In the genomic region with DNA sequence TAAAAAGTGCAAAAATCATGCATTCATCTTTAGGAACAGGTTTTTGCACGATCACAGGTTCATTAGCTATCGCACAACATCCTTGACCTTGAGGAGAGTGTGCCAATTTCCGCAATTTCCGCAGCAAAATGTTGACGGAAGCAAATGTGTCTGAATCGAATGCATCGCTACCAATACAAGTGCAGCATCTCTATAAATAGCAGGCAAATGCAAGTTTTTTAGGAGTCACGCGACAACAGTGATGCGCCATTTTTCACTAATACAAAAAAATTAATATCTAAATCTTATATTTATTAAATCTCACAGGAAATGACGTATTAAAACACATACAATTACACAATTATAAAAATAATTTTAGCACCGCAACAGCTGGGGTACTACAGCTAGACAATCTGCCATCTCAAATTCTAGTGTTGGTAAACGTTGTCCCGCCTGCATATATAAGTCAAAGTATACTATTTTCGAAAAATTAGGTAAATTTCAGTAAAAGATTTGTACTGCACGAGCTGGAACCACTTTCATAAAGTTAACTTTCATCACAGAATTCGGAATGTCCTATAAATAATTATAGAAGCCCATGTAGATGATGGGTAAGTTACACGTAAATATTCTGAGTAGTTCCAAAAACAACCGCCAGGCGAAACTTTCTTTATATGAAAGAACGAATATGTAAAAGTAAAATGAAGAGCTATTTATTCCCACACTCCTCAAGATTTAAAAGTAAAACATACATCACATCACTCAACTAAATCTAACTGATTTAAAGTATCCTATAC, we compare ENCODE assay signal across 5 fruit fly cellular contexts.
A peak's percentile ranks its signal among the peaks of the same experiment; 100 is the strongest.
TF ChIP-seq lines count a peak whose summit lies in the region.

A gene (minus strand): TSS at position 400 of the 776 bp plus-strand sequence.

TF ChIP-seq in whole organism, adult, 20 proteins besides CTCF, POLR2A, EP300 and RAD21 (continued from another document):
- TF ChIP-seq Mnt (GFP tag; optimal IDR thresholded peaks at IDR 0.05; lab: Kevin White, UChicago) = peak; percentile 96
- TF ChIP-seq CG33017 (tag; optimal IDR thresholded peaks at IDR 0.05; lab: Kevin White, UChicago) = peak; percentile 98
- peak; percentile 93 for TF ChIP-seq Hr96 (GFP tag; optimal IDR thresholded peaks at IDR 0.05; lab: Kevin White, UChicago)
- peak; percentile 98 for TF ChIP-seq CG7045 (GFP tag; optimal IDR thresholded peaks at IDR 0.05; lab: Kevin White, UChicago)

TF ChIP-seq in whole organism, embryonic, 481 proteins besides CTCF, POLR2A, EP300 and RAD21 (continued from another document and continues in another):
- peak; percentile 63 for TF ChIP-seq emc (GFP tag; optimal IDR thresholded peaks at IDR 0.05; lab: Kevin White, UChicago)
- TF ChIP-seq zfh2 (GFP tag; optimal IDR thresholded peaks at IDR 0.05; lab: Kevin White, UChicago) = peak; percentile 94
- TF ChIP-seq ac (GFP tag; optimal IDR thresholded peaks at IDR 0.05; lab: Kevin White, UChicago) = peak; percentile 72
- TF ChIP-seq Hr51 (GFP tag; optimal IDR thresholded peaks at IDR 0.05; lab: Kevin White, UChicago) = peak; percentile 96 to 98
- peak; percentile 95 for TF ChIP-seq croc (GFP tag; conservative IDR thresholded peaks at IDR 0.05; lab: Robert Waterston, UW)
- peak; percentile 82 for TF ChIP-seq Side (GFP tag; optimal IDR thresholded peaks at IDR 0.05; lab: Kevin White, UChicago)
- peak; percentile 83 for TF ChIP-seq CG10321 (GFP tag; IDR thresholded peaks at IDR 0.05; lab: Robert Waterston, UW)
- TF ChIP-seq HHEX (GFP tag; optimal IDR thresholded peaks at IDR 0.05; lab: Kevin White, UChicago) = peak; percentile 95
- no peak for TF ChIP-seq fru (optimal IDR thresholded peaks at IDR 0.05; lab: Kevin White, UChicago)
- peak; percentile 97 for TF ChIP-seq dimm (GFP tag; IDR thresholded peaks at IDR 0.05; lab: Robert Waterston, UW)
- TF ChIP-seq Rx (GFP tag; IDR thresholded peaks at IDR 0.05; lab: Robert Waterston, UW) = peak; percentile 98
- peak; percentile 97 for TF ChIP-seq cato (GFP tag; optimal IDR thresholded peaks at IDR 0.05; lab: Kevin White, UChicago; ENCODE audit: borderline replicate concordance)
- peak; percentile 98 for TF ChIP-seq az2 (GFP tag; optimal IDR thresholded peaks at IDR 0.05; lab: Kevin White, UChicago)
- TF ChIP-seq CG14860 (GFP tag; IDR thresholded peaks at IDR 0.05; lab: Robert Waterston, UW; ENCODE audit: partially characterized antibody) = 0 out of 3 replicates have a peak, but pooled peaks have one; percentile 48
- peak; percentile 96 for TF ChIP-seq CG2875 (GFP tag; optimal IDR thresholded peaks at IDR 0.05; lab: Kevin White, UChicago)
- TF ChIP-seq Taf1 (GFP tag; IDR thresholded peaks at IDR 0.05; lab: Robert Waterston, UW) = peak; percentile 91
- TF ChIP-seq CG1647 (GFP tag; optimal IDR thresholded peaks at IDR 0.05; lab: Kevin White, UChicago) = peak; percentile 93
- TF ChIP-seq vnd (GFP tag; IDR thresholded peaks at IDR 0.05; lab: Robert Waterston, UW; ENCODE audit: partially characterized antibody) = peak; percentile 51
- TF ChIP-seq CG14965 (GFP tag; optimal IDR thresholded peaks at IDR 0.05; lab: Kevin White, UChicago; ENCODE audit: borderline replicate concordance) = peak; percentile 55
- TF ChIP-seq CG11456 (GFP tag; IDR thresholded peaks at IDR 0.05; lab: Robert Waterston, UW) = peak; percentile 97
- peak; percentile 93 for TF ChIP-seq CG1024 (GFP tag; IDR thresholded peaks at IDR 0.05; lab: Robert Waterston, UW)
- peak; percentile 91 for TF ChIP-seq CG3281 (GFP tag; optimal IDR thresholded peaks at IDR 0.05; lab: Kevin White, UChicago)
- TF ChIP-seq Doc3 (GFP tag; IDR thresholded peaks at IDR 0.05; lab: Robert Waterston, UW; ENCODE audit: partially characterized antibody) = 0 out of 3 replicates have a peak, but pooled peaks have one; percentile 43
- TF ChIP-seq CG13123 (GFP tag; optimal IDR thresholded peaks at IDR 0.05; lab: Kevin White, UChicago) = peak; percentile 95
- peak; percentile 98 for TF ChIP-seq CG14441 (GFP tag; IDR thresholded peaks at IDR 0.05; lab: Robert Waterston, UW)
- peak; percentile 96 for TF ChIP-seq CG1529 (GFP tag; optimal IDR thresholded peaks at IDR 0.05; lab: Kevin White, UChicago)

TF ChIP-seq in whole organism, prepupa, 60 proteins besides CTCF, POLR2A, EP300 and RAD21 (continued from another document and continues in another):
- TF ChIP-seq Eip93F (GFP tag; optimal IDR thresholded peaks at IDR 0.05; lab: Kevin White, UChicago) (peak; percentile 98), CG3919 (GFP tag; optimal IDR thresholded peaks at IDR 0.05; lab: Kevin White, UChicago) (peak; percentile 98), fkh (GFP tag; optimal IDR thresholded peaks at IDR 0.05; lab: Kevin White, UChicago) (peak; percentile 58), CG6854 (GFP tag; optimal IDR thresholded peaks at IDR 0.05; lab: Kevin White, UChicago) (peak; percentile 87), CG6792 (GFP tag; optimal IDR thresholded peaks at IDR 0.05; lab: Kevin White, UChicago) (peak; percentile 97), Blimp-1 (GFP tag; optimal IDR thresholded peaks at IDR 0.05; lab: Kevin White, UChicago) (peak; percentile 81), CG8319 (GFP tag; optimal IDR thresholded peaks at IDR 0.05; lab: Kevin White, UChicago) (peak; percentile 95), CG15336 (GFP tag; IDR thresholded peaks at IDR 0.05; lab: Robert Waterston, UW) (peak; percentile 97), CG8119 (GFP tag; IDR thresholded peaks at IDR 0.05; lab: Robert Waterston, UW) (peak; percentile 97), Sox14 (GFP tag; optimal IDR thresholded peaks at IDR 0.05; lab: Kevin White, UChicago) (peak; percentile 96), Eip78C (GFP tag; lab: Kevin White, UChicago) (peak; percentile 99), CG32006 (GFP tag; optimal IDR thresholded peaks at IDR 0.05; lab: Kevin White, UChicago) (peak; percentile 98), spab (GFP tag; optimal IDR thresholded peaks at IDR 0.05; lab: Kevin White, UChicago) (peak; percentile 91), CG6163 (GFP tag; IDR thresholded peaks at IDR 0.05; lab: Robert Waterston, UW) (peak; percentile 99), CG7368 (GFP tag; optimal IDR thresholded peaks at IDR 0.05; lab: Kevin White, UChicago) (peak; percentile 94), CG16779 (tag; optimal IDR thresholded peaks at IDR 0.05; lab: Kevin White, UChicago) (peak; percentile 88), pdm3 (GFP tag; optimal IDR thresholded peaks at IDR 0.05; lab: Kevin White, UChicago) (peak; percentile 98), CG6276 (GFP tag; optimal IDR thresholded peaks at IDR 0.05; lab: Kevin White, UChicago) (peak; percentile 96), Smox (GFP tag; optimal IDR thresholded peaks at IDR 0.05; lab: Kevin White, UChicago) (peak; percentile 98), Sox15 (GFP tag; optimal IDR thresholded peaks at IDR 0.05; lab: Kevin White, UChicago) (peak; percentile 97), CG11762 (GFP tag; optimal IDR thresholded peaks at IDR 0.05; lab: Kevin White, UChicago; ENCODE audit: insufficient read depth) (peak; percentile 97), CG8632 (GFP tag; optimal IDR thresholded peaks at IDR 0.05; lab: Kevin White, UChicago) (peak; percentile 97), CG10669 (GFP tag; optimal IDR thresholded peaks at IDR 0.05; lab: Kevin White, UChicago) (peak; percentile 95), Ets96B (tag; optimal IDR thresholded peaks at IDR 0.05; lab: Kevin White, UChicago) (peak; percentile 98), eg (GFP tag; IDR thresholded peaks at IDR 0.05; lab: Robert Waterston, UW) (peak; percentile 99), vri (GFP tag; optimal IDR thresholded peaks at IDR 0.05; lab: Kevin White, UChicago) (peak; percentile 94), svp (GFP tag; lab: Kevin White, UChicago) (peak; percentile 98), Hr4 (GFP tag; optimal IDR thresholded peaks at IDR 0.05; lab: Kevin White, UChicago) (peak; percentile 98), topi (GFP tag; optimal IDR thresholded peaks at IDR 0.05; lab: Kevin White, UChicago) (peak; percentile 96), Gug (GFP tag; IDR thresholded peaks at IDR 0.05; lab: Robert Waterston, UW) (peak; percentile 97), CG3032 (tag; optimal IDR thresholded peaks at IDR 0.05; lab: Kevin White, UChicago) (peak; percentile 97)

TF ChIP-seq in whole organism, pupa, 21 proteins besides CTCF, POLR2A, EP300 and RAD21 (continued from another document):
- TF ChIP-seq CG4496 (GFP tag; IDR thresholded peaks at IDR 0.05; lab: Robert Waterston, UW) (peak; percentile 99), rn (GFP tag; IDR thresholded peaks at IDR 0.05; lab: Robert Waterston, UW) (peak; percentile 97), CG14655 (GFP tag; optimal IDR thresholded peaks at IDR 0.05; lab: Kevin White, UChicago) (peak; percentile 98)

TF ChIP-seq in whole organism, wandering third instar larva, 38 proteins besides CTCF, POLR2A, EP300 and RAD21 (continued from another document):
- TF ChIP-seq Rel (GFP tag; optimal IDR thresholded peaks at IDR 0.05; lab: Kevin White, UChicago) = peak; percentile 77
- TF ChIP-seq Rel (tag; optimal IDR thresholded peaks at IDR 0.05; lab: Kevin White, UChicago) = peak; percentile 74
- peak; percentile 89 for TF ChIP-seq sage (GFP tag; optimal IDR thresholded peaks at IDR 0.05; lab: Kevin White, UChicago)
- TF ChIP-seq h (GFP tag; optimal IDR thresholded peaks at IDR 0.05; lab: Kevin White, UChicago) = peak; percentile 97
- peak; percentile 97 for TF ChIP-seq HLH106 (tag; optimal IDR thresholded peaks at IDR 0.05; lab: Kevin White, UChicago)
- TF ChIP-seq Jra (GFP tag; optimal IDR thresholded peaks at IDR 0.05; lab: Kevin White, UChicago) = peak; percentile 95
- peak; percentile 88 for TF ChIP-seq woc (GFP tag; optimal IDR thresholded peaks at IDR 0.05; lab: Kevin White, UChicago)
- peak; percentile 95 for TF ChIP-seq dmrt93B (GFP tag; optimal IDR thresholded peaks at IDR 0.05; lab: Kevin White, UChicago)
- peak; percentile 95 for TF ChIP-seq brk (GFP tag; optimal IDR thresholded peaks at IDR 0.05; lab: Kevin White, UChicago)
- no peak for TF ChIP-seq lola (GFP tag; optimal IDR thresholded peaks at IDR 0.05; lab: Kevin White, UChicago)
- TF ChIP-seq Abd-B (GFP tag; optimal IDR thresholded peaks at IDR 0.05; lab: Kevin White, UChicago) = no peak
- no peak for TF ChIP-seq tai (GFP tag; optimal IDR thresholded peaks at IDR 0.05; lab: Kevin White, UChicago)
- no peak for TF ChIP-seq CrebA (GFP tag; optimal IDR thresholded peaks at IDR 0.05; lab: Kevin White, UChicago; ENCODE audit: borderline replicate concordance)
- TF ChIP-seq N (GFP tag; optimal IDR thresholded peaks at IDR 0.05; lab: Kevin White, UChicago) = no peak
- TF ChIP-seq Dif (GFP tag; optimal IDR thresholded peaks at IDR 0.05; lab: Kevin White, UChicago; ENCODE audit: partially characterized antibody) = no peak
- peak in 1 of 2 experiments; percentile 98 for TF ChIP-seq foxo (GFP tag; optimal IDR thresholded peaks at IDR 0.05; lab: Kevin White, UChicago)
- no peak for TF ChIP-seq Hr78 (GFP tag; optimal IDR thresholded peaks at IDR 0.05; lab: Kevin White, UChicago)
- no peak for TF ChIP-seq usp (GFP tag; optimal IDR thresholded peaks at IDR 0.05; lab: Kevin White, UChicago)
- TF ChIP-seq br (GFP tag; optimal IDR thresholded peaks at IDR 0.05; lab: Kevin White, UChicago) = peak; percentile 96
- TF ChIP-seq pan (optimal IDR thresholded peaks at IDR 0.05; lab: Kevin White, UChicago) = no peak
- no peak for TF ChIP-seq Vsx2 (GFP tag; optimal IDR thresholded peaks at IDR 0.05; lab: Kevin White, UChicago; ENCODE audit: partially characterized antibody)
